Worm (Caenorhabditis elegans) whole organism, young adult: Measurements from ENCODE around the gene srh-179.

ENCODE experiments used
- B0261.1 ChIP-seq: sonication (generic microtip); optimal IDR thresholded peaks from 2 replicates; lab custom pipeline; 2016; ENCODE audit warnings: mild to moderate bottlenecking, missing genetic modification characterization, moderate library complexity, missing compliant biosample characterization
- C17E4.6 ChIP-seq: fragments of 200-800 bp; sonication (Bioruptor generic); IDR thresholded peaks from 2 replicates; pipeline ENCODE4 v1.3.6; 2022; ENCODE audit warnings: missing genetic modification reagents, missing genetic modification characterization, missing compliant biosample characterization
- F37B4.10 ChIP-seq: fragments of 200-800 bp; sonication (Bioruptor generic); IDR thresholded peaks from 2 replicates; pipeline ENCODE4 v1.3.6; 2022; ENCODE audit warnings: missing genetic modification characterization, missing compliant biosample characterization
- F49E8.2 ChIP-seq: sonication (generic microtip); optimal IDR thresholded peaks from 3 replicates; lab custom pipeline; 2017; ENCODE audit warnings: missing genetic modification characterization, mild to moderate bottlenecking, missing compliant biosample characterization, antibody characterized with exemption, moderate library complexity; ENCODE audit not compliant: insufficient read depth
- F55B11.4 ChIP-seq: sonication (generic microtip); optimal IDR thresholded peaks from 2 replicates; lab custom pipeline; 2016; ENCODE audit warnings: missing compliant biosample characterization, missing genetic modification characterization, borderline replicate concordance; ENCODE audit not compliant: insufficient read depth
- F57A8.1 ChIP-seq: fragments of 200-800 bp; sonication (Bioruptor generic); optimal IDR thresholded peaks from 2 replicates; lab custom pipeline; 2018; ENCODE audit warnings: mild to moderate bottlenecking, missing genetic modification characterization, moderate library complexity, missing compliant biosample characterization
- F57C9.4 ChIP-seq: sonication (generic microtip); optimal IDR thresholded peaks from 2 replicates; lab custom pipeline; 2017; ENCODE audit warnings: mild to moderate bottlenecking, missing genetic modification characterization, missing compliant biosample characterization
- K11D2.4 ChIP-seq: fragments of 200-800 bp; sonication (Bioruptor generic); IDR thresholded peaks from 2 replicates; pipeline ENCODE4 v1.3.6; 2022; ENCODE audit warnings: missing genetic modification reagents, missing genetic modification characterization, missing compliant biosample characterization
- T07F8.4 ChIP-seq: sonication (generic microtip); optimal IDR thresholded peaks from 2 replicates; lab custom pipeline; 2016; ENCODE audit warnings: mild to moderate bottlenecking, missing genetic modification characterization, moderate library complexity, missing compliant biosample characterization
- T26A5.8 ChIP-seq: sonication (generic microtip); optimal IDR thresholded peaks from 2 replicates; lab custom pipeline; 2016; ENCODE audit warnings: missing genetic modification characterization, missing compliant biosample characterization
- Y56A3A.18 ChIP-seq: fragments of 200-800 bp; sonication (Bioruptor generic); IDR thresholded peaks from 2 replicates; pipeline ENCODE4 v1.3.6; 2022; ENCODE audit warnings: missing genetic modification reagents, missing genetic modification characterization, missing compliant biosample characterization
- Y67H2A.10 ChIP-seq: fragments of 200-800 bp; sonication (Bioruptor generic); conservative IDR thresholded peaks from 2 replicates; pipeline ENCODE4 v1.3.6; 2022; ENCODE audit warnings: missing genetic modification reagents, missing genetic modification characterization, missing compliant biosample characterization
- Y95B8A.8 ChIP-seq: fragments of 200-800 bp; sonication (Bioruptor generic); IDR thresholded peaks from 2 replicates; pipeline ENCODE4 v1.3.6; 2022; ENCODE audit warnings: missing genetic modification reagents, missing genetic modification characterization, missing compliant biosample characterization
- aptf-2 ChIP-seq: fragments of 200-800 bp; sonication (Bioruptor generic); conservative IDR thresholded peaks from 2 replicates; pipeline ENCODE4 v1.3.6; 2022; ENCODE audit warnings: missing genetic modification reagents, missing genetic modification characterization, missing compliant biosample characterization
- athp-1 ChIP-seq: sonication (generic microtip); optimal IDR thresholded peaks from 2 replicates; lab custom pipeline; 2017; ENCODE audit warnings: mild to moderate bottlenecking, missing genetic modification characterization, missing compliant biosample characterization
- bed-2 ChIP-seq: fragments of 200-800 bp; sonication (Bioruptor generic); IDR thresholded peaks from 2 replicates; pipeline ENCODE4 v1.3.6; 2022; ENCODE audit warnings: missing genetic modification reagents, missing genetic modification characterization, missing compliant biosample characterization
- ccch-3 ChIP-seq: fragments of 200-800 bp; sonication (Bioruptor generic); optimal IDR thresholded peaks from 2 replicates; lab custom pipeline; 2018; ENCODE audit warnings: mild to moderate bottlenecking, missing genetic modification characterization, missing compliant biosample characterization
- cebp-1 ChIP-seq, 2 experiments: fragments of 200-800 bp in 1 of 2; sonication (Bioruptor generic) in 1 of 2; sonication (generic microtip) in 1 of 2; IDR thresholded peaks in 1 of 2; optimal IDR thresholded peaks in 1 of 2; 2 replicates each; pipeline versions ENCODE4 v1.3.6 to Lab custom; 2017 to 2022; ENCODE audit warnings: missing compliant biosample characterization in 2 of 2, missing genetic modification characterization in 2 of 2, mild to moderate bottlenecking in 1 of 2, missing genetic modification reagents in 1 of 2, moderate library complexity in 1 of 2
- chd-7 ChIP-seq: sonication (generic microtip); optimal IDR thresholded peaks from 2 replicates; lab custom pipeline; 2016; ENCODE audit warnings: mild to moderate bottlenecking, missing genetic modification characterization, moderate library complexity, missing compliant biosample characterization
- gei-17 ChIP-seq: fragments of 200-800 bp; sonication (Bioruptor generic); optimal IDR thresholded peaks from 2 replicates; lab custom pipeline; 2018; ENCODE audit warnings: mild to moderate bottlenecking, missing genetic modification characterization, missing compliant biosample characterization
- hlh-26 ChIP-seq: fragments of 200-800 bp; sonication (Bioruptor generic); conservative IDR thresholded peaks from 2 replicates; pipeline ENCODE4 v1.3.6; 2022; ENCODE audit warnings: missing genetic modification reagents, missing genetic modification characterization, missing compliant biosample characterization
- hmg-20 ChIP-seq: fragments of 200-800 bp; sonication (Bioruptor generic); IDR thresholded peaks from 2 replicates; pipeline ENCODE4 v1.3.6; 2022; ENCODE audit warnings: missing genetic modification reagents, missing genetic modification characterization, missing compliant biosample characterization
- let-526 ChIP-seq: fragments of 200-800 bp; sonication (Bioruptor generic); IDR thresholded peaks from 2 replicates; pipeline ENCODE4 v1.3.6; 2022; ENCODE audit warnings: missing genetic modification reagents, missing genetic modification characterization, missing compliant biosample characterization
- madf-3 ChIP-seq: fragments of 200-800 bp; sonication (Bioruptor generic); IDR thresholded peaks from 2 replicates; pipeline ENCODE4 v1.3.6; 2022; ENCODE audit warnings: missing genetic modification reagents, missing genetic modification characterization, missing compliant biosample characterization
- madf-8 ChIP-seq: fragments of 200-800 bp; sonication (Bioruptor generic); conservative IDR thresholded peaks from 2 replicates; pipeline ENCODE4 v1.3.6; 2022; ENCODE audit warnings: missing genetic modification reagents, missing genetic modification characterization, missing compliant biosample characterization
- mes-4 ChIP-seq: sonication (generic microtip); optimal IDR thresholded peaks from 2 replicates; lab custom pipeline; 2016; ENCODE audit warnings: missing genotype, missing genetic modification characterization, missing compliant biosample characterization
- nfya-1 ChIP-seq: sonication (generic microtip); optimal IDR thresholded peaks from 2 replicates; lab custom pipeline; 2017; ENCODE audit warnings: antibody characterized with exemption, missing compliant biosample characterization, missing genetic modification characterization, borderline replicate concordance; ENCODE audit not compliant: insufficient read depth
- nfya-2 ChIP-seq: fragments of 200-800 bp; sonication (Bioruptor generic); IDR thresholded peaks from 2 replicates; pipeline ENCODE4 v1.3.6; 2022; ENCODE audit warnings: missing genetic modification reagents, missing genetic modification characterization, missing compliant biosample characterization
- nhr-179 ChIP-seq: sonication (generic microtip); optimal IDR thresholded peaks from 2 replicates; lab custom pipeline; 2016; ENCODE audit warnings: mild to moderate bottlenecking, missing genetic modification characterization, missing compliant biosample characterization
- nhr-80 ChIP-seq: sonication (generic microtip); optimal IDR thresholded peaks from 2 replicates; lab custom pipeline; 2016; ENCODE audit warnings: missing genetic modification characterization, missing compliant biosample characterization
- pbrm-1 ChIP-seq: fragments of 200-800 bp; sonication (Bioruptor generic); IDR thresholded peaks from 2 replicates; pipeline ENCODE4 v1.3.6; 2022; ENCODE audit warnings: missing genetic modification reagents, missing genetic modification characterization, missing compliant biosample characterization
- sdz-38 ChIP-seq: sonication (generic microtip); optimal IDR thresholded peaks from 2 replicates; lab custom pipeline; 2016; ENCODE audit warnings: missing genotype, missing genetic modification characterization, missing compliant biosample characterization
- snpc-1.1 ChIP-seq: sonication (generic microtip); optimal IDR thresholded peaks from 2 replicates; lab custom pipeline; 2017; ENCODE audit warnings: missing genetic modification characterization, mild to moderate bottlenecking, missing compliant biosample characterization, antibody characterized with exemption, moderate library complexity, missing genotype, missing genetic modification reagents; ENCODE audit not compliant: insufficient read depth
- snpc-1.3 ChIP-seq: sonication (generic microtip); optimal IDR thresholded peaks from 2 replicates; lab custom pipeline; 2017; ENCODE audit warnings: missing genetic modification characterization, mild to moderate bottlenecking, missing compliant biosample characterization, antibody characterized with exemption, moderate library complexity, missing genotype, missing genetic modification reagents; ENCODE audit not compliant: insufficient read depth
- sptf-2 ChIP-seq: fragments of 200-800 bp; sonication (Bioruptor generic); optimal IDR thresholded peaks from 2 replicates; lab custom pipeline; 2018; ENCODE audit warnings: mild to moderate bottlenecking, missing genetic modification characterization, missing compliant biosample characterization
- unc-62 ChIP-seq: fragments of 150-350 bp; optimal IDR thresholded peaks from 2 replicates; lab custom pipeline; 2014; ENCODE audit warnings: missing biosample characterization, missing genetic modification reagents, missing genetic modification characterization
- xnd-1 ChIP-seq: sonication (generic microtip); optimal IDR thresholded peaks from 2 replicates; lab custom pipeline; 2016; ENCODE audit warnings: missing genotype, missing genetic modification reagents, missing genetic modification characterization, missing compliant biosample characterization
- ztf-22 ChIP-seq: fragments of 200-800 bp; sonication (Bioruptor generic); optimal IDR thresholded peaks from 2 replicates; lab custom pipeline; 2018; ENCODE audit warnings: mild to moderate bottlenecking, missing genetic modification characterization, moderate library complexity, missing compliant biosample characterization
- ztf-25 ChIP-seq: fragments of 200-800 bp; sonication (Bioruptor generic); IDR thresholded peaks from 2 replicates; pipeline ENCODE4 v1.3.6; 2022; ENCODE audit warnings: missing genetic modification reagents, missing genetic modification characterization, missing compliant biosample characterization
- ztf-26 ChIP-seq: sonication (generic microtip); optimal IDR thresholded peaks from 2 replicates; lab custom pipeline; 2017; ENCODE audit warnings: missing genetic modification characterization, missing compliant biosample characterization
- ztf-3 ChIP-seq: fragments of 200-800 bp; sonication (Bioruptor generic); optimal IDR thresholded peaks from 2 replicates; lab custom pipeline; 2018; ENCODE audit warnings: mild to moderate bottlenecking, missing genetic modification characterization, missing compliant biosample characterization

srh-179 gene

DNA sequence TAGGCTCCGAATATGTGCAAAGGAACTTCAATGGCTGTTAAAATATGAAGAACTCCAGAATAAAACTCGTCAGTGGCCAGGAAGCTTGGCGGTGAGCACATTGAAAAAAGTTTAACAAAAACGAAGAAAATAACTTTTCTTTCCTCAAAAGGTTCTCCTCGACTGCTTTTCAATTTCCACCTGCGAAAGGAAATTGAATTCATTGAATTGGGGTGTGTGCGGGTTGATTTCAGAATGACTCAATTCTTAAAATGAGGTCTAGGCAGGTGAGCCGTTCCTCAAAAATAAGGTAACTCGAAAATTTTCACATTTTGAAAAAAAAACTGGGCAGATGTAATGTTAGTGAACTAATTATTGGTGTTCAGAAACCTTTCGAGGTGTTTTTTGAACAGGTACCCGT, 2.8 kb upstream of the srh-179 start, which contains the start of gene srh-182:
Gene srh-182 (minus strand): TSS at position 101 of the 400 bp plus-strand sequence.
- TF ChIP-seq F37B4.10 (GFP tag; lab: Robert Waterston, UW) (no peak), hmg-20 (no peak), unc-62 (GFP tag; lab: Kevin White, UChicago) (no peak), mes-4 (tag; lab: Kevin White, UChicago) (no peak), let-526 (no peak), hlh-26 (GFP tag; lab: Robert Waterston, UW) (no peak), T07F8.4 (tag; lab: Kevin White, UChicago) (no peak), snpc-1.3 (tag; lab: Kevin White, UChicago) (no peak), F57C9.4 (tag; lab: Kevin White, UChicago) (no peak), pbrm-1 (GFP tag; lab: Robert Waterston, UW) (no peak), madf-3 (no peak), sdz-38 (no peak), ccch-3 (GFP tag; lab: Kevin White, UChicago) (no peak), ztf-22 (no peak), B0261.1 (tag; lab: Kevin White, UChicago) (no peak), nhr-179 (tag; lab: Kevin White, UChicago) (no peak), ztf-26 (no peak), T26A5.8 (tag; lab: Kevin White, UChicago) (no peak)

DNA sequence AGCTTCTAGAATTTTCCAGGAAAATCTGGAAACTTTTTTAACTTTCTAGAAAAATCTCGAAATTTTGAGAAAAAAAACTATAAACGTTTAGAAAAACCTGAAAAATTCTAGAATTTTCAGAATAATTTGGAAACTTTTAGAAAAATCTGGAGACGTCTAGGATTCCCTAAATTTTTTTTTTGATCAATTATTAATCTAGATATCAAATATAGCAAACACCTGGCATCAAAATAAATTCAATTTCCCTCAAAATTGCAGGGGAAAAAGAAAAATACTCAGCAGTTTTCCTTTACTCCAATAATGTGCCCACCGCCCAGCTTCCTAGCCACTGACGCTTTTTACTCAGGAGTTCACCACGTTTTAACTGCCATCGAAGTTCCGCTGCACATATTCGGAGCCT, 2.0 kb upstream of the srh-179 start, which contains the start of gene srh-181:
Gene srh-181 (plus strand): TSS at position 301 of the 400 bp plus-strand sequence.
- TF ChIP-seq xnd-1 (tag; lab: Kevin White, UChicago), result no peak
- no peak for TF ChIP-seq F49E8.2 (tag; lab: Kevin White, UChicago)
- no peak for TF ChIP-seq nfya-2 (GFP tag; lab: Robert Waterston, UW)
- TF ChIP-seq Y56A3A.18 (GFP tag; lab: Robert Waterston, UW), result no peak
- no peak for TF ChIP-seq Y67H2A.10 (GFP tag; lab: Robert Waterston, UW)
- no peak for TF ChIP-seq B0261.1 (tag; lab: Kevin White, UChicago)
- no peak for TF ChIP-seq chd-7 (tag; lab: Kevin White, UChicago)
- TF ChIP-seq, all 124 proteins: peak for 0

DNA sequence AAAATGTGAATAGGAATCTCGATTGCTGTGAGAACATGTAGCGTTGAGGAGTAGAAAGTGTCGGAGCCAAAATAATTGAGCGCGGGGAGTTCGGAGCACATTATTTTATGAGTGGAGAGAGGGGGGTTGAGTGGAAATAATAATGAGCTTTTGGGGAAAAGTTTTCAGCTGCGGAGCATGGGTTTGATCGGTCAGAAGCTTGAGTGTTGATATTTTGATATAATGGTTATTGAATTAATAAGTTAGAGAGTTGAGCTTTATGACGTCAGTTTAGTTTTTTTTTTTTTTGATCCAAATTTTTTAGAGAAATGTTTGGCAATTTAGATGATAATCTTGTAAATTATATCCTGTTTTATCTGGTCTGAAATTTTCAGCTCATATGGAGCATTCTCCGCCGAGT, 4.0 kb downstream of the srh-179 start, which contains the start of gene srh-178:
Gene srh-178 (minus strand): TSS at position 101 of the 400 bp plus-strand sequence.
- TF ChIP-seq chd-7 (tag; lab: Kevin White, UChicago) (no peak), cebp-1 (GFP tag; IDR thresholded peaks at IDR 0.05; lab: Robert Waterston, UW) (no peak), cebp-1 (tag; optimal IDR thresholded peaks at IDR 0.05; lab: Kevin White, UChicago) (no peak), nfya-1 (tag; lab: Kevin White, UChicago) (no peak), Y95B8A.8 (GFP tag; lab: Robert Waterston, UW) (no peak)
- TF ChIP-seq, all 124 proteins: peak for 0

DNA sequence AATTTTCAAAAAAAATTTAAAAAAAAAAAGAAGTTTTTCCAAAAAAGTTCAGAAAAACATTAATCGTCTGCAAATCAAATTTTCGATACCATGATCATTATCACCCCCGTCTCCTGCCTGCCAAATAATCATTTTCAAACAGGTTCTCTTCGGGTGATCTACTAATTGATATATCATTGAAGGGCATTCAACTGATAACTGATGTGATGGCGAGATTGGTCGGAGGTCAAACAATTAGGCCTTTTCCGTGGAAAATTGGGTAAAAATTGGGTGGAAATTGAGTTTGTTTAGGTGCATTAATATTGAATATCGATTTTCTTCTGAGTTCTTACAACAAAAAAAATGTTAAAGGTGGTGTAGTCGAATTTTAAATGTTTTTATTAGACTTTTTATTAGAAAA, 11.0 kb downstream of the srh-179 start, which contains the start of gene Y51A2D.18:
Gene Y51A2D.18 (minus strand): TSS at position 101 of the 400 bp plus-strand sequence.
- TF ChIP-seq ztf-25 (GFP tag; lab: Robert Waterston, UW), result no peak
- TF ChIP-seq bed-2 (GFP tag; lab: Robert Waterston, UW), result no peak
- no peak for TF ChIP-seq snpc-1.1
- no peak for TF ChIP-seq athp-1
- no peak for TF ChIP-seq F57A8.1
- no peak for TF ChIP-seq aptf-2 (GFP tag; lab: Robert Waterston, UW)
- TF ChIP-seq ztf-3, result no peak
- TF ChIP-seq gei-17 (GFP tag; lab: Kevin White, UChicago), result no peak
- TF ChIP-seq ccch-3 (GFP tag; lab: Kevin White, UChicago), result no peak
- no peak for TF ChIP-seq C17E4.6 (GFP tag; lab: Robert Waterston, UW)
- TF ChIP-seq sptf-2 (GFP tag; lab: Kevin White, UChicago), result no peak
- TF ChIP-seq cebp-1 (GFP tag; IDR thresholded peaks at IDR 0.05; lab: Robert Waterston, UW), result no peak
- TF ChIP-seq cebp-1 (tag; optimal IDR thresholded peaks at IDR 0.05; lab: Kevin White, UChicago), result no peak
- no peak for TF ChIP-seq pbrm-1 (GFP tag; lab: Robert Waterston, UW)
- no peak for TF ChIP-seq nhr-80 (tag; lab: Kevin White, UChicago)
- no peak for TF ChIP-seq K11D2.4
- no peak for TF ChIP-seq madf-8 (GFP tag; lab: Robert Waterston, UW)
- TF ChIP-seq F55B11.4 (tag; lab: Kevin White, UChicago), result no peak
- TF ChIP-seq, all 124 proteins: peak for 0
